Worm (Caenorhabditis elegans) whole organism, L3 larva: ENCODE measurements around the gene ZK355.3.
A peak's percentile ranks its signal among the peaks of the same experiment; 100 is the strongest.

Experiments
- R02D3.7 ChIP-seq: fragments of 150-350 bp; optimal IDR thresholded peaks from 2 replicates; lab custom pipeline; 2014; ENCODE audit warnings: missing biosample characterization, missing genetic modification characterization
- ZK546.5 ChIP-seq: sonication (generic microtip); optimal IDR thresholded peaks from 2 replicates; lab custom pipeline; 2017; ENCODE audit warnings: missing biosample characterization, missing genetic modification characterization
- aly-2 ChIP-seq: fragments of 150-350 bp; optimal IDR thresholded peaks from 2 replicates; lab custom pipeline; 2014; ENCODE audit warnings: missing biosample characterization, missing genetic modification characterization
- ama-1 ChIP-seq: fragments of 150-350 bp; optimal IDR thresholded peaks from 2 replicates; lab custom pipeline; 2018
- ceh-16 ChIP-seq: sonication (generic microtip); optimal IDR thresholded peaks from 2 replicates; lab custom pipeline; 2017; ENCODE audit warnings: missing biosample characterization, missing genetic modification characterization
- ceh-82 ChIP-seq: fragments of 150-350 bp; optimal IDR thresholded peaks from 2 replicates; lab custom pipeline; 2014; ENCODE audit warnings: missing biosample characterization, missing genetic modification characterization
- daf-12 ChIP-seq: fragments of 150-350 bp; optimal IDR thresholded peaks from 2 replicates; lab custom pipeline; 2014; ENCODE audit warnings: missing biosample characterization, missing genetic modification reagents, missing genetic modification characterization
- egl-5 ChIP-seq: fragments of 150-350 bp; optimal IDR thresholded peaks from 2 replicates; lab custom pipeline; 2017; ENCODE audit warnings: missing biosample characterization, missing genetic modification reagents, missing genetic modification characterization, inconsistent platforms
- elt-2 ChIP-seq: sonication (generic microtip); optimal IDR thresholded peaks from 2 replicates; lab custom pipeline; 2016; ENCODE audit warnings: missing genetic modification reagents, mild to moderate bottlenecking, missing genetic modification characterization, missing compliant biosample characterization
- elt-3 ChIP-seq, 3 experiments: fragments of 150-350 bp in 1 of 3; sonication (generic microtip) in 2 of 3; optimal IDR thresholded peaks; 2 replicates in 2 of 3; 4 replicates in 1 of 3; lab custom pipeline; 2014 to 2017; ENCODE audit warnings: missing biosample characterization in 3 of 3, missing genetic modification characterization in 3 of 3
- fkh-10 ChIP-seq: sonication (generic microtip); optimal IDR thresholded peaks from 2 replicates; lab custom pipeline; 2017; ENCODE audit warnings: missing biosample characterization, missing genetic modification reagents, missing genetic modification characterization
- fos-1 ChIP-seq: fragments of 150-350 bp; optimal IDR thresholded peaks from 2 replicates; lab custom pipeline; 2014; ENCODE audit warnings: missing biosample characterization, missing genetic modification characterization
- lin-15B ChIP-seq: fragments of 150-350 bp; optimal IDR thresholded peaks from 2 replicates; lab custom pipeline; 2014; ENCODE audit warnings: missing biosample characterization, missing genetic modification characterization
- lin-39 ChIP-seq: fragments of 150-350 bp; optimal IDR thresholded peaks from 2 replicates; lab custom pipeline; 2018; ENCODE audit warnings: missing biosample characterization, missing genetic modification reagents, missing genetic modification characterization
- lsy-12 ChIP-seq: sonication (generic microtip); optimal IDR thresholded peaks from 2 replicates; lab custom pipeline; 2016; ENCODE audit warnings: mild to moderate bottlenecking, missing genetic modification characterization, missing compliant biosample characterization
- mdl-1 ChIP-seq: fragments of 150-350 bp; optimal IDR thresholded peaks from 2 replicates; lab custom pipeline; 2014; ENCODE audit warnings: missing biosample characterization, missing genetic modification characterization
- mml-1 ChIP-seq: fragments of 150-350 bp; sonication (generic microtip); optimal IDR thresholded peaks from 3 replicates; lab custom pipeline; 2014; ENCODE audit warnings: missing biosample characterization, missing genetic modification characterization
- nfya-1 ChIP-seq: sonication (generic microtip); optimal IDR thresholded peaks from 2 replicates; lab custom pipeline; 2017; ENCODE audit warnings: missing genetic modification characterization, mild to moderate bottlenecking, missing compliant biosample characterization, antibody characterized with exemption, moderate library complexity; ENCODE audit not compliant: insufficient read depth
- nhr-11 ChIP-seq: fragments of 150-350 bp; optimal IDR thresholded peaks from 2 replicates; lab custom pipeline; 2014; ENCODE audit warnings: missing biosample characterization, missing genetic modification characterization
- nhr-23 ChIP-seq: fragments of 150-350 bp; optimal IDR thresholded peaks from 2 replicates; lab custom pipeline; 2014; ENCODE audit warnings: missing biosample characterization, missing genetic modification reagents, missing genetic modification characterization
- nhr-237 ChIP-seq: fragments of 150-350 bp; optimal IDR thresholded peaks from 2 replicates; lab custom pipeline; 2014; ENCODE audit warnings: missing biosample characterization, missing genetic modification characterization
- nhr-25 ChIP-seq: sonication (generic microtip); optimal IDR thresholded peaks from 2 replicates; lab custom pipeline; 2017; ENCODE audit warnings: missing biosample characterization, missing genetic modification characterization
- nhr-28 ChIP-seq: fragments of 150-350 bp; optimal IDR thresholded peaks from 2 replicates; lab custom pipeline; 2014; ENCODE audit warnings: missing biosample characterization, missing genetic modification characterization
- nhr-43 ChIP-seq: sonication (generic microtip); optimal IDR thresholded peaks from 2 replicates; lab custom pipeline; 2016; ENCODE audit warnings: mild to moderate bottlenecking, missing genetic modification characterization, missing compliant biosample characterization; ENCODE audit not compliant: poor library complexity, severe bottlenecking
- nhr-67 ChIP-seq: fragments of 150-350 bp; optimal IDR thresholded peaks from 2 replicates; lab custom pipeline; 2014; ENCODE audit warnings: missing biosample characterization, missing genetic modification characterization
- nhr-77 ChIP-seq: fragments of 150-350 bp; optimal IDR thresholded peaks from 2 replicates; lab custom pipeline; 2014; ENCODE audit warnings: missing biosample characterization, missing genetic modification characterization
- pha-4 ChIP-seq: fragments of 150-350 bp; optimal IDR thresholded peaks from 2 replicates; lab custom pipeline; 2014; ENCODE audit warnings: missing biosample characterization, missing genetic modification reagents, missing genetic modification characterization
- pqm-1 ChIP-seq: fragments of 150-350 bp; optimal IDR thresholded peaks from 2 replicates; lab custom pipeline; 2017; ENCODE audit warnings: missing biosample characterization, missing genetic modification characterization, inconsistent platforms
- sea-2 ChIP-seq: fragments of 150-350 bp; sonication (generic microtip); optimal IDR thresholded peaks from 4 replicates; lab custom pipeline; 2014; ENCODE audit warnings: missing biosample characterization, missing genetic modification reagents, missing genetic modification characterization
- skn-1 ChIP-seq: fragments of 150-350 bp; optimal IDR thresholded peaks from 2 replicates; lab custom pipeline; 2014; ENCODE audit warnings: missing biosample characterization, missing genetic modification characterization
- snpc-4 ChIP-seq: fragments of 150-350 bp; optimal IDR thresholded peaks from 2 replicates; lab custom pipeline; 2014; ENCODE audit warnings: missing biosample characterization, missing genetic modification characterization
- tbx-2 ChIP-seq: sonication (generic microtip); optimal IDR thresholded peaks from 2 replicates; lab custom pipeline; 2016; ENCODE audit warnings: mild to moderate bottlenecking, missing genetic modification characterization, missing compliant biosample characterization
- ztf-11 ChIP-seq: fragments of 150-350 bp; optimal IDR thresholded peaks from 2 replicates; lab custom pipeline; 2014; ENCODE audit warnings: missing biosample characterization, missing genetic modification characterization
- ztf-4 ChIP-seq: fragments of 150-350 bp; optimal IDR thresholded peaks from 2 replicates; lab custom pipeline; 2014; ENCODE audit warnings: missing biosample characterization, missing genetic modification characterization

The ZK355.3 gene

ce11 chrII:2925806-2926558 lies 1.5 kb downstream of the ZK355.3 start:
- no peak for TF ChIP-seq ceh-16
- TF ChIP-seq aly-2 (tag; lab: Kevin White, UChicago): no peak
- no peak for TF ChIP-seq pqm-1 (tag; lab: Kevin White, UChicago)

- TF ChIP-seq lin-15B (tag; lab: Kevin White, UChicago) (no peak), fos-1 (tag; lab: Kevin White, UChicago) (no peak)
Measured at ce11 chrII:2925032-2925431, 2.4 kb downstream of the ZK355.3 start.

- TF ChIP-seq elt-2 (tag; lab: Kevin White, UChicago) (peak; percentile 30), pqm-1 (tag; lab: Kevin White, UChicago) (no peak), elt-3 (tag; optimal IDR thresholded peaks at IDR 0.05; lab: Kevin White, UChicago) (no peak), pha-4 (tag; lab: Kevin White, UChicago) (no peak), sea-2 (GFP tag; lab: Kevin White, UChicago) (no peak)
- TF ChIP-seq, all 47 proteins: peak for 1
Measured at ce11 chrII:2923617-2924016, 3.8 kb downstream of the ZK355.3 start, which contains the start of gene ZK355.2. TSS of gene ZK355.2 (plus strand) at chrII:2923917.

- no peak for TF ChIP-seq mdl-1 (tag; lab: Kevin White, UChicago)
- no peak for TF ChIP-seq pqm-1 (tag; lab: Kevin White, UChicago)
- TF ChIP-seq R02D3.7: no peak
- no peak for TF ChIP-seq egl-5 (tag; lab: Kevin White, UChicago)
- TF ChIP-seq snpc-4 (tag; lab: Kevin White, UChicago): no peak
- TF ChIP-seq lin-15B (tag; lab: Kevin White, UChicago): no peak
- no peak for TF ChIP-seq nhr-43 (tag; lab: Kevin White, UChicago)
- TF ChIP-seq elt-2 (tag; lab: Kevin White, UChicago): no peak
- TF ChIP-seq ZK546.5 (tag; lab: Kevin White, UChicago): no peak
- TF ChIP-seq lsy-12 (tag; lab: Kevin White, UChicago): no peak
- TF ChIP-seq ceh-82: no peak
- TF ChIP-seq nhr-67 (tag; lab: Kevin White, UChicago): no peak
- no peak for TF ChIP-seq nhr-23 (tag; lab: Kevin White, UChicago)
- TF ChIP-seq elt-3 (tag; optimal IDR thresholded peaks at IDR 0.05; lab: Kevin White, UChicago): no peak
Measured at ce11 chrII:2922782-2923181, 4.7 kb downstream of the ZK355.3 start.

ce11 chrII:2922359-2922758 lies 5.1 kb downstream of the ZK355.3 start:
- TF ChIP-seq ztf-11 (no peak), skn-1 (tag; lab: Kevin White, UChicago) (no peak), ama-1 (lab: Kevin White, UChicago) (peak; percentile 73), nfya-1 (no peak), pha-4 (tag; lab: Kevin White, UChicago) (peak; percentile 2), lin-39 (tag; lab: Kevin White, UChicago) (no peak), ztf-4 (tag; lab: Kevin White, UChicago) (no peak), aly-2 (tag; lab: Kevin White, UChicago) (no peak), elt-3 (tag; optimal IDR thresholded peaks at IDR 0.05; lab: Kevin White, UChicago) (no peak), nhr-23 (tag; lab: Kevin White, UChicago) (no peak), pqm-1 (tag; lab: Kevin White, UChicago) (peak; percentile 35), nhr-11 (no peak), nhr-237 (tag; lab: Kevin White, UChicago) (no peak), nhr-25 (no peak), nhr-28 (tag; lab: Kevin White, UChicago) (no peak), nhr-77 (tag; lab: Kevin White, UChicago) (no peak), daf-12 (tag; lab: Kevin White, UChicago) (no peak), mdl-1 (tag; lab: Kevin White, UChicago) (no peak), fkh-10 (GFP tag; lab: Kevin White, UChicago) (no peak), egl-5 (tag; lab: Kevin White, UChicago) (no peak), tbx-2 (tag; lab: Kevin White, UChicago) (no peak), elt-2 (tag; lab: Kevin White, UChicago) (peak; percentile 77), mml-1 (tag; lab: Kevin White, UChicago) (no peak)
